Worm (Caenorhabditis elegans) whole organism, young adult: ENCODE data around the gene K02E7.11.

Experiments
- F33H1.4 ChIP-seq: fragments of 200-800 bp; sonication (Bioruptor generic); IDR thresholded peaks from 2 replicates; pipeline ENCODE4 v1.3.6; 2022; ENCODE audit warnings: missing genetic modification reagents, missing genetic modification characterization, missing compliant biosample characterization
- F57A8.1 ChIP-seq: fragments of 200-800 bp; sonication (Bioruptor generic); optimal IDR thresholded peaks from 2 replicates; lab custom pipeline; 2018; ENCODE audit warnings: mild to moderate bottlenecking, missing genetic modification characterization, moderate library complexity, missing compliant biosample characterization
- egl-18 ChIP-seq: fragments of 200-800 bp; sonication (Bioruptor generic); IDR thresholded peaks from 2 replicates; pipeline ENCODE4 v1.3.6; 2022; ENCODE audit warnings: missing genetic modification reagents, missing genetic modification characterization, missing compliant biosample characterization
- mel-28 ChIP-seq: sonication (generic microtip); optimal IDR thresholded peaks from 2 replicates; lab custom pipeline; 2016; ENCODE audit warnings: borderline replicate concordance, mild to moderate bottlenecking, missing genetic modification characterization, missing compliant biosample characterization
- nfya-1 ChIP-seq: sonication (generic microtip); optimal IDR thresholded peaks from 2 replicates; lab custom pipeline; 2017; ENCODE audit warnings: antibody characterized with exemption, missing compliant biosample characterization, missing genetic modification characterization, borderline replicate concordance; ENCODE audit not compliant: insufficient read depth
- sptf-2 ChIP-seq: fragments of 200-800 bp; sonication (Bioruptor generic); optimal IDR thresholded peaks from 2 replicates; lab custom pipeline; 2018; ENCODE audit warnings: mild to moderate bottlenecking, missing genetic modification characterization, missing compliant biosample characterization
- ztf-26 ChIP-seq: sonication (generic microtip); optimal IDR thresholded peaks from 2 replicates; lab custom pipeline; 2017; ENCODE audit warnings: missing genetic modification characterization, missing compliant biosample characterization

DNA sequence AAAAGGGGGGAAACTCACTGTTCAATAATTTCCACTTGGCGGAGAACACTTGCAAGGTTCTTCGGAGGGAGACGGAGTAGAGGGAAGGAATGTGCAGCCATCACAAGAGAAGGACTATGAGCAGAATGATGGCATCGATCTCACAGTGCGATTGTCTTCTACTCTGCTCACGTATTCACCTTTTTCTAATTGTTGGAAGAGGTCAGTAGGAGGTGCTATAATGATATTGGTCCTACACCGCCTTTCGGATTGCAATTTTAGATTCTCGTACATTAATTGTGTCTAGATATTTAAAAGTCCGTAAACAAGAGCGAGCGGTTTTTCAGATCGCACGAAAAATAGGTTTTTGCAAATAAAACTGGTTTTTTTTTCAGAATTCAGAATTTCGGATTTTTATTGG, 34.9 kb downstream of the K02E7.11 start, which contains the start of gene fbxb-39:
- TF ChIP-seq nfya-1 (no peak), F57A8.1 (GFP tag; lab: Kevin White, UChicago) (no peak), egl-18 (GFP tag; lab: Robert Waterston, UW) (no peak), mel-28 (tag; lab: Kevin White, UChicago) (no peak), sptf-2 (GFP tag; lab: Kevin White, UChicago) (no peak), ztf-26 (tag; lab: Kevin White, UChicago) (no peak), F33H1.4 (GFP tag; lab: Robert Waterston, UW) (no peak)
